Worm (Caenorhabditis elegans): ENCODE data around the gene Y53F4B.17.

Gene Y53F4B.17

DNA sequence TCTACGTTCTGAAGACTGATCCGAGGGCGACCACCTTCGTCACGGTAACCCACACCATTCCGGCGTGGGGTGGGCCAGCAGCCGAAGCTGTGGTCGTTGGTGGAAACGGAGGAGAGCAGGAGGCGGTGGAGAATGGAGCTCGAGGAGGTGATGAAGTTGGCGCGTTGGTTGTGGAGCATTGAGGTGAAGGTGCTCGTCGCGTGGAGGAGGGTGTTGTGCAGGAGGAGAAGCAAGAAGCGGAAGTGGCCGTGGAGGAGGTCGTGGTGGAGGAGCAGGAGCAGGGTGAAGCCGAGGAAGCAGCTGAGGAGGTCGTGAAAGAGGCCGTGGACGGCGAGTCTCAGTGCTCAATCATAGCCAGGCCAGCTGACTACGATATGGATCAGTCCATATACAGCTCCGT lies at the start of gene Y53F4B.17:
Gene Y53F4B.17, plus strand, starts transcription at position 375 of the 400 bp plus-strand sequence.
- no peak for TF ChIP-seq unc-62 (GFP tag; optimal IDR thresholded peaks at IDR 0.05)

DNA sequence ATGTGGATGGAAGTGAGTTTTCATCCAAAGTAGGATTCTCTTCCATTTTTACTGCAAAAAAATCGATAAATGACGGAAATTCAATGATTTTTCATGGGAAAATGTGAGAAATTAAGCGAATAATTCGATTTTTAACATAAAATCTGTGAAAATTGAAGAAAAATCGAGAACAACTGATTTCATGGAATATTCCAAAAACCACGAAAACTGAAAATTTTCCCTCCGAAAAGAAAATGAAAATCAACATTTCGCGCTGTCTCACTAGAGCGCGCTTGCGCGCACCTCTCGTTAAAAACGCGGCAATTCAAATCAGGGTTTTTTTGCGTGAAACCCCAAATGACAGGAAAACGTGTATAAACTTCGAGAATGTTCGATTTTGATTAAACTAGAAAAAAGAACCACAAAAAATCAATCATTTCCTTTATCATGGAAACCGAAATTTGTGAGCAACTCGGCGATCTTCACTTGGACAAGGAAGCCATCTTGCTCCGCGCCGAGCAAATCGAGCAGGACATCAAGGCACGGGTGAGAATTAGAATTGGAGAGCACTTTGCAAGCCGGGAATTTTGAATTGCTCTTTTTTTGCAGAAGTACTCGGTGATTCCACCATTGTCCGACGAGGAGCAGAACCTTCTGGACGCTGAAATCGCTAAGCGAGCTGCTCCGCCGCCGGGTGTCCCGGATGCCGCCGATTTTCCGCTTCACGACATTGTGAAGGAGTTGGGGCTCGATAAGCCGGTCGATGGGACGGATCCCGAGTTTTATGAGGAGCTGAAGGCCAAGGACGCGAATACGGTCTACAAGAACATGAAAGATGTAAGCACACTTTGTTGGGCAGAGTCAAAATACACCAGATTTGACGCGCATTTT lies 47.9 kb upstream of the Y53F4B.17 start, which contains the start of the genes Y53F4B.9 and Y53F4B.11:
Gene Y53F4B.9, minus strand, starts transcription at position 51 of the 870 bp plus-strand sequence.
Gene Y53F4B.11, plus strand, starts transcription at position 383 of the 870 bp plus-strand sequence.
- no peak for TF ChIP-seq unc-62 (GFP tag; optimal IDR thresholded peaks at IDR 0.05)

DNA sequence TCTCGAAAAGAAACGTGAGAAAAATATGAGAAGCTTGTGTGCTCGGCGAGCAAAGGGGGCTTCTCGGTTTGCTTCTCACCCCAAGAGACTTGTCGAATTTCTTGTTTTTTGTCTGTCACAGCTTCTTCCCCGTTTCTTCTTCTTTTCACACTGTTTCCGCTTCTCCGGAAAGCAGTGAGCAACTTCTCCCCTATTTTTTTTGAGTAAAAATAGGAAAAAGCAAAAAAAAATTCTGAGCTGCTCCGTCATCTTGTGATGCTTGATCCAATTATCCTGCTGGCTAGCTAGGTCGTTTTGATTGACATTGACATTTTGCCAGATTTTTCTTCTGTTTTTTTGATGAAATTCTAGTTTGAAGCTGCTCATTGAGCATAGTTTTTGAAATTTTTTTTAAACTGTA lies 44.1 kb upstream of the Y53F4B.17 start, which contains the start of gene Y53F4B.51:
Gene Y53F4B.51, minus strand, starts transcription at position 63 of the 400 bp plus-strand sequence.
- no peak for TF ChIP-seq unc-62 (GFP tag; optimal IDR thresholded peaks at IDR 0.05)

DNA sequence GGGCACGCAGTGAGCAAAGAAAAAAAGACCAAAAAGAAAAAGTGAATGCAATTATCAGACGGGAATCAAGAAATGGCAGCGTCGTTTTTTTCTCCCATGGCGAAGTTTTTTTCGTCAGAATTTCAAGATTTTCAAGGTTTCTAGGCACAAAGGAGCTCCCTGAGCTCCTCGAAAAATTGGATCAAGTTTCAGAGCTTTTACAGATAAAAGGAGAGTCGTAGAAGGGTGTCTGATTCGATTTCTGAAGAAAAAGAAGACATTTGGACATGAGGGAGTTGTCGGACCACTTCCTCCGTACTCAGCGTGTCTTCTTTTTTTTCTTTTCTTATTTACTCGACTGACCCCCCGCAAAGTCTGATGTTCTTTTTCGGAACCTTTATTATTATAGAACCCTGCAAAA lies 42.8 kb upstream of the Y53F4B.17 start:
- TF ChIP-seq unc-62 (GFP tag; optimal IDR thresholded peaks at IDR 0.05): no peak

DNA sequence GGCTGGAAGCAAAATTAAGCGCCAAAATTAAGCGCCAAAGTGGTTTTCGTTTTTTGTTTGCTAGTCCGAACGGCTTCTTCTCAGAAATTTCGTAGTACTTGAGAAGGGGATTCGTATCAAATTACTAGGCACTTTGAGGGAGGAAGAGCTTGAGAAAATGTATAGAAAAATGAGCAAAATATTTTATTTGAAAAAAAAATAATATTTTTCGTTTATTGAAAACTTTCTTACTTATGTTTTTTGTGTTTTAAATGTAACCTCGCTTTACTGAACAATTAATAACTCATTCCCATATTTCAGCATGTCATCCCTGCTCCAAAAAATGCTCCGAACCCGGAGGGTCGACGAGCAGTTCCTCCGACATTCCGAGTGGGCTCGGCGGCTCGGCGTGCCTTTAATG lies 39.5 kb upstream of the Y53F4B.17 start, which contains the start of gene Y53F4B.12:
Gene Y53F4B.12, plus strand, starts transcription at position 301 of the 400 bp plus-strand sequence.
- no peak for TF ChIP-seq unc-62 (GFP tag; optimal IDR thresholded peaks at IDR 0.05)

DNA sequence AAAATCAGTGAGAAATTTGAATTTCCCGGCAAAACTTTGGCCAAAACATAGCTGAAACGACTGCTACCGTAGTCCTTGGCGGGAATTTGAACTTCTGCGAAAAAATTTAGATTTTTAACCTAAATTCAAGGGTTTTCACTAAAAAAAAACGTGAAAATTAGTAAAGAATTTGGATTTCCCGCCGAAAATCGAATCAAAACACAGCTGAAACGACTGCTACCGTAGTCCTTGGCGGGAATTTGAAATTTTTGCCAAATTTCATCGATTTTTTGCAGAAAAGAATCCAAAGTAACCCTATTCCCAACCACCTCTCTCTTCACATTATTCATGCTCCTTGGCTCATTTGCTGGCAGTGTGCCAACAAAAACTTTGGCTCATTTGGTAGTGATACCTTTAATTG lies 33.4 kb upstream of the Y53F4B.17 start:
- TF ChIP-seq unc-62 (GFP tag; optimal IDR thresholded peaks at IDR 0.05): no peak

DNA sequence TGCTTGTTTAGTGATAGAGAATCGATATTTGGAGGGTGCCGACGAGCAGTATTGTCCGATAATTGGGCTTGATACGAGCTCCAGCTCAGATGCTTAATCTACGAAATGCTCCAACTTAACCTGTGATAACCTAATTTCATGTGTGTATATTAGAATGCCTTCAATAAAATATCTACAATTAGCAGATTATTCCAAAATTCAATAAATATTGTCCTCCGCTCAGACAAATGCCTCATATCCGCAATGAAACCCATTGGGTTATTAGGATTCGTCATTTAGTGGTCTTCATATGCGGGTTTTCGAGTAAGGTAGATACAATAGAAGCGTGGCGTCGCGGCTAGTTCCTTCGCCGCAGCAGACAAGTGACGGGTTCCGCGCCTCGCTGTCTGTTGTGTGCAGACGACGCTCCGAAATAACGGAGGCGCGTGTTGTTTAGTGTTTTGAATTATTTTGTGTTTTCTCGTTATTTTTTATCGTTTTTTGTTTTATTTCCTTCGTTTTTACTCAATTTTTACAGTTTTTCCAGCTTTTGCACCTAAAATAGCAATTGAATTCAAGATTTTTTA lies 32.8 kb upstream of the Y53F4B.17 start, which contains the start of gene cmtr-1:
Gene cmtr-1, plus strand, starts transcription at position 516 of the 566 bp plus-strand sequence.
- TF ChIP-seq unc-62 (GFP tag; optimal IDR thresholded peaks at IDR 0.05): no peak

DNA sequence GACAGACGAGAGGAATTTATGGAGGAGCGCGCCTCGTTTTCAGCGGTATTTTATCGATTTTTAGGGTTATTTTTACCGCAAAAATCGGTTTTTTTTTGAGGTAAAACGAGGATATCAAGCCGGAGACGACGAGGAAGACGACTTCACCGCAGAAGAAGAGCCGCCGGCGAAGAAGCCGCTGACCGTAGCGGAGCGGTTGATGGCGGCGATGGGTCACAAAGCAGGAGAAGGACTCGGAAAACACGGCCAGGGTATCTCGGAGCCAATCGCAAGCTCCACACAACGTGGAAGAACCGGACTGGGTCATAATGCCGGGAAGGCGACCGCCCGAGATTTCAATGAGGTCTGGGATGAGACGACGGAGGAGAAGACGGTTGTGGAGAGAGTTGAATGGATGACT lies 32.1 kb upstream of the Y53F4B.17 start:
- no peak for TF ChIP-seq unc-62 (GFP tag; optimal IDR thresholded peaks at IDR 0.05)

DNA sequence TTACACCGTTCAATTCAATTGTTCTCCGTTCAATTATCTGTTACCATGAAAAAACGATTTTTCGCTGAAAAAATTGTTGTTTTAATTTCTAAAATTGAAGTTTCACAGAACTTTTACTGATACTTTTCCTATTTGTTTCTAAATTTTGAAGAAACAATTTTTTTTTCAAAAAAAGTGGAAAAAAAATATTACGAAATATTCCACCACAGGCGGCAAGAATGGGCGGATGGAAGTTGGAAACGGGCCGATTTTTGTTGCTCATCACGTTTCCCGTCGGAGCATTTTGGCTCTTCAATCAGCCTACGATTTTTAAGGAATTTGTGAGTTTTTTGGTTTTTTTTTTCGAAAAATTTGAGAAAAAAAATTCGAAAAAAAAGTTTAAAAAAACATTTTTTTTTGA lies 20.7 kb upstream of the Y53F4B.17 start, which contains the start of gene Y53F4B.14:
Gene Y53F4B.14, plus strand, starts transcription at position 210 of the 400 bp plus-strand sequence.
- TF ChIP-seq unc-62 (GFP tag; optimal IDR thresholded peaks at IDR 0.05): no peak

DNA sequence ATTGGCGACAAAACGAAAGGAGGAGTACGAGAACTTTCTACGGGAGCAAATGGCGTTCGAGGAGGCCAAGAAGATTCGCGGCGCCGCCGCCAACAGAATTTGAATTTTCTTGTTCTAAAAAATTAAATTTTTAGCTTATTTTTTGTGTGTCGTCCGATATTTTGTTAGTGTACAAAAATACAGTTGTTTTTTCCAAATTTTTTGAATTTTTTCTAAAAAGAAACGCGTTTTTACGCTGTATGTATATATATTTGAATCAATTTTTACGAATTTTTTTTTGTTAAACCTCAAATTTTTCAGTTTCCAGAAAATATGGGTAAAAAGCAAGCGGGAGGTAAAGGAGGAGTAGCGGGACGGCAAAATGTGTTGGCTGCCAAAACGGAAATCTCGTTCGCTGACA lies 19.4 kb upstream of the Y53F4B.17 start, which contains the start of gene trip-4:
Gene trip-4, plus strand, starts transcription at position 301 of the 400 bp plus-strand sequence.
- TF ChIP-seq unc-62 (GFP tag; optimal IDR thresholded peaks at IDR 0.05): no peak

DNA sequence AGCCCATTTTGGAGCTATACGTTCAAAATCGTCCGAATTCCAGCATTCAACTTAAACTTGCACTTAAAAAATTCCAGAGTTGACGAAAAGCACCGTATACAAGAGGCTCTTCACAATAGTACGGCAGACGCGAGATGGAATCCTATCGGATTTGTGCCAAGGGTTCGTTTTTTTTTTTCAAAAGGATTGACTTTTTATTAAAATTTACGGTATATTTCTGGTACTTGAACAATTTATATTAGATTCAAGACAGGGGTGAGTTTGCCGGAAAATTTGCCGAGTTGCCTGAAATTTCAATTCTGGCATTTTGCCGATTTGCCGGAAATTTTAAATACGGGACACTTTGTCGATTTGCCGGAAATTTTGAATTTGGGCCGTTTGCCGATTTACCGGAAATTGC lies 16.1 kb upstream of the Y53F4B.17 start:
- no peak for TF ChIP-seq unc-62 (GFP tag; optimal IDR thresholded peaks at IDR 0.05)

DNA sequence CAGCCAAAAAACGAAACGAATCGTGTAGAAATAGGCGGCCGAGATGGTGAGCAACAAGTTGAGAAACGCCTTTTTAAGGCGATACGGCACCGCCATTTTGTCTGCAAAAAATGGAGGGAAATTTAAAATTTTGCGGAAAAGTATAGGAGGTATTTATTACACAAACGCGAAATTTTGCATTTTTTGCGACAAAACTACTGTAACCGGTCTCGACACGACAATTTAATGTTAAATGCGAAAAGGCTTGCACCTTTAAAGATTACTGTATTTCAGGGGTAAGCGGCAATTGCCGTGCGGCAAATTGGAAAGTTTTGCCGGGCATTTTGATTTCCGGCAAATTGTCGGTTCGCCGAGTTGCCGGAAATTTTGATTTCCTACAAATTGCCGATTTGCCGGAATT lies 13.1 kb downstream of the Y53F4B.17 start, which contains the start of gene Y53F4B.18:
Gene Y53F4B.18, minus strand, starts transcription at position 101 of the 400 bp plus-strand sequence.
- TF ChIP-seq unc-62 (GFP tag; optimal IDR thresholded peaks at IDR 0.05): no peak

DNA sequence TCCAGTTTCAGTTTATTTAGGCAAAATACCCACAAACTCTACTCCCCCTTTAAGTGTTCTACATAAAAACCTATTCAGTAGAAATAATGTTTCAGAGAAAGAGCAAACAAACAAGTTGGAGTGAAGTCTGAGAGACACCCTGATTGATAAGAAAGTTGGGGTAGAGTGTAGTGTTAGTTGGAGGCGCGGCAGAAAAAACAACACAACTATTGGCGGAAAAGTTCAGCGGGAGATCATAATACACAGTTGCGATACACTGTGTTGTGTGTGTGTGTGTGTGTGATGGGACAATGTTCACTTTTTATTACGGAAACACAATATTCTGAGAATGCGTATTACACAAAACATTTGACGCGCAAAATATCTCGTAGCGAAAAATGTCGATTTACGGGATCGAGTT lies 16.3 kb downstream of the Y53F4B.17 start:
- TF ChIP-seq unc-62 (GFP tag; optimal IDR thresholded peaks at IDR 0.05): no peak

DNA sequence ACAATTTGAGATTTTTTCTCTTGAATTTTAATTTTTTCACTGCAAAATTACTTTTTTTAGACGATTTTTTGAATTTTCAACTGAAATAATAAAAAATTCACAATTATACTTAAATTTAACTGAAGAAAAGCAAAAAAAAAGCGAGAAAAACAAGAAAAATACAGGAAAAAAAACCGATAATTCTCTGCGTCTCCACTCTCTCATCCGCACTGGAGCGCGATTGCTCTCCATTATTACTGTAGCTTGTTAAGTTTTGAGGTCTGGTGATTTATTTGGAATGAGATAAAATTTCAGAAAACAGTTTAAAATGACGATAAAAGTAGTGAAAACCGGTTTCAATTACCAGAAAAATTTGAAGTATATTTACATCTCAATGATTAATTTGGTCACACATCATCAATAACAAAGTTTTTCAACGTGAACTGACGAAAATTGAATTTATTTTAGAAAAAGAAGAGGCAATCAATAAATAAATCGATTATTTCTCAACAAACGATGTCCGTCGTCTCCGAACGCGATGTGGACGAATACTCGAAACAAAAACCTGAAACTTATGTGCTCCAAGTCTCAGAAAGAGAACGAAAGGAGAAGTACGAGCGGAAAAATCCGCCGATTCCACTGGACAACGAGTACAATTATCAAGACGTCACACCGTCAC lies 18.5 kb downstream of the Y53F4B.17 start, which contains the start of gene Y53F4B.19:
Gene Y53F4B.19, plus strand, starts transcription at position 157 of the 658 bp plus-strand sequence.
- TF ChIP-seq unc-62 (GFP tag; optimal IDR thresholded peaks at IDR 0.05): no peak

DNA sequence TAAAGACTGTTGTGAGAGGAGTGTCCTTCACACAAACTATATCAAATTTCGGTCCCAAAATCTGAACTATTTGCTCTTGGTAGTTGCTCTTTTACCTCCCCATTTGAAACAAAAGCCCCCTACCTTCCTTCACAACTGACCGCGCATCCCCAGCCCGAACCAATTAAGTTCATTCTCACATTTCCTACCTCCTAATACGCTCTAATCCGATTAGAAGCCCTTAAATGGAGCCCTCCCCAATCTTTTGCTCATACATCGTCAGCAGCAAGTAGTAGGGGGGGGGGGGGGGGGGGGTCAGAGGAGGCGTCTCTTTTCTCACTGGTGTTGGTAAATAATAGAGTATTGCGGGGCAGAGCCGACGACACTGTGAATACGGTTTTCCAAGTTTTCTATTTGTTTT lies 22.1 kb downstream of the Y53F4B.17 start:
- no peak for TF ChIP-seq unc-62 (GFP tag; optimal IDR thresholded peaks at IDR 0.05)

DNA sequence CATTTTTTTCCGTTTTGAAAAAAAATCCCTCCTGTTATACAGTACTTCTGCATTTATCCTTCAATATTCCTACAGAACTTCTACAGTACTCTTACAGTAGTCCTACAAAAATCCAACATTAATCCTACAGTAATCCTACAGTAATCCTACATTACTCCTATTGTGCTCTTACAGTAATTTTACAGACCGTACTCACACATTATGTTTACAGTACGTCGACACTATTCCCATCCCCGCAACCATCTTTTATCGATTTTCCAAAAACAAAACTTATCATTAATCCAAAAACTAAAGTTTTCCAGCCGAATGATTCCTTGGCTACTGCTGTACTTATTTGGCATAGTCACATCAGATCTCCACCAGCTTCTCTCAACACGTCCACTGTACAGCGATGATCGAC lies 25.7 kb downstream of the Y53F4B.17 start, which contains the start of gene Y53F4B.20:
Gene Y53F4B.20, plus strand, starts transcription at position 301 of the 400 bp plus-strand sequence.
- no peak for TF ChIP-seq unc-62 (GFP tag; optimal IDR thresholded peaks at IDR 0.05)
